Fruit fly (Drosophila melanogaster): ENCODE measurements around the gene Pect.

- no peak for TF ChIP-seq insv (optimal IDR thresholded peaks at IDR 0.05)
- TF ChIP-seq ttk (optimal IDR thresholded peaks at IDR 0.05), result no peak
- TF ChIP-seq Myc (optimal IDR thresholded peaks at IDR 0.05), result no peak
- no peak for TF ChIP-seq Sin3A (optimal IDR thresholded peaks at IDR 0.05)
- TF ChIP-seq psq (optimal IDR thresholded peaks at IDR 0.05), result no peak
Observed at dm6 chr2L:13205256-13205655, 1.7 kb downstream of the Pect start.
